Fruit fly (Drosophila melanogaster): ENCODE measurements around the gene bin.

DNA sequence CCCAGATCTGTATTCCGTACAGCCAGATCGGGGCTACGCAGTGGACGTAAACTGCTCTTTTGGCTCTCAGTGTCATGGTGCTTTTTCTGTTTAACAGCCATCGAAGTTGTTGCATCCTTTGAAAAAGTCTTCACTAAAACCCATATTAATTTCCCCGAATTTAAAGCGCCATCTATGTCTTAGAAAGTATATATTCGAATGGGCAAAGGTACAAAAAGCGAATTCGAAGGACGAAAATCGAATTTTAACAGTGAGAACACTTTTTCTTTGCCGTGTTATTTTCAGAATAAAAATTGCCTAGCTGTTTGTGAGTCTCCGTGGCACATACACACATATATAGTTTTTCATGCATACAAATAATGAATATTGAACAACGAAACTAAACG lies 4.9 kb downstream of the bin start:
- TF ChIP-seq EcR (GFP tag; optimal IDR thresholded peaks at IDR 0.05) (no peak), Dll (optimal IDR thresholded peaks at IDR 0.05) (no peak), psq (optimal IDR thresholded peaks at IDR 0.05) (no peak), pan (optimal IDR thresholded peaks at IDR 0.05) (no peak)
